Worm (Caenorhabditis elegans): ENCODE measurements around the gene T04H1.5.

The T04H1.5 gene

ce11 chrV:12251041-12251440, at the start of gene T04H1.5:
Gene T04H1.5 (plus strand): TSS chrV:12251341.
- TF ChIP-seq unc-62 (GFP tag; optimal IDR thresholded peaks at IDR 0.05): no peak

ce11 chrV:12208678-12209077, 42.5 kb upstream of the T04H1.5 start:
- no peak for TF ChIP-seq unc-62 (GFP tag; optimal IDR thresholded peaks at IDR 0.05)

ce11 chrV:12209951-12210350, 41.2 kb upstream of the T04H1.5 start:
- TF ChIP-seq unc-62 (GFP tag; optimal IDR thresholded peaks at IDR 0.05): no peak

ce11 chrV:12211090-12211489, 40.1 kb upstream of the T04H1.5 start:
- TF ChIP-seq unc-62 (GFP tag; optimal IDR thresholded peaks at IDR 0.05): no peak

- no peak for TF ChIP-seq unc-62 (GFP tag; optimal IDR thresholded peaks at IDR 0.05)
Measured at ce11 chrV:12213027-12213426, 38.1 kb upstream of the T04H1.5 start, which contains the start of gene vab-8. Gene vab-8 (plus strand): TSS chrV:12213327.

- TF ChIP-seq unc-62 (GFP tag; optimal IDR thresholded peaks at IDR 0.05): no peak
Measured at ce11 chrV:12233425-12233824, 17.7 kb upstream of the T04H1.5 start.

- TF ChIP-seq unc-62 (GFP tag; optimal IDR thresholded peaks at IDR 0.05): no peak
Measured at ce11 chrV:12234293-12235004, 16.7 kb upstream of the T04H1.5 start, which contains the start of gene myo-3. Gene myo-3 (minus strand): TSS chrV:12234343.

- no peak for TF ChIP-seq unc-62 (GFP tag; optimal IDR thresholded peaks at IDR 0.05)
Measured at ce11 chrV:12235502-12235901, 15.6 kb upstream of the T04H1.5 start.

ce11 chrV:12241126-12241525, 10.0 kb upstream of the T04H1.5 start, which contains the start of gene ttr-22:
Gene ttr-22 (plus strand): TSS chrV:12241426.
- no peak for TF ChIP-seq unc-62 (GFP tag; optimal IDR thresholded peaks at IDR 0.05)

- TF ChIP-seq unc-62 (GFP tag; optimal IDR thresholded peaks at IDR 0.05): no peak
Measured at ce11 chrV:12244980-12245742, 6.0 kb upstream of the T04H1.5 start, which contains the start of the genes T04H1.13, slfl-5 and rad-50. Gene T04H1.13 (minus strand): TSS chrV:12245030. Gene slfl-5 (minus strand): TSS chrV:12245044. Gene rad-50 (plus strand): TSS chrV:12245646.

ce11 chrV:12245777-12246452, 5.2 kb upstream of the T04H1.5 start:
- no peak for TF ChIP-seq unc-62 (GFP tag; optimal IDR thresholded peaks at IDR 0.05)

- TF ChIP-seq unc-62 (GFP tag; optimal IDR thresholded peaks at IDR 0.05): no peak
Measured at ce11 chrV:12252272-12252671, 1.1 kb downstream of the T04H1.5 start, which contains the start of gene lrx-1. Gene lrx-1 (plus strand): TSS chrV:12252572.

ce11 chrV:12255343-12255742, 4.2 kb downstream of the T04H1.5 start, which contains the start of gene T04H1.12:
Gene T04H1.12 (plus strand): TSS chrV:12255643.
- no peak for TF ChIP-seq unc-62 (GFP tag; optimal IDR thresholded peaks at IDR 0.05)

- no peak for TF ChIP-seq unc-62 (GFP tag; optimal IDR thresholded peaks at IDR 0.05)
Measured at ce11 chrV:12256398-12256797, 5.3 kb downstream of the T04H1.5 start, which contains the start of gene ugt-55. Gene ugt-55 (plus strand): TSS chrV:12256698.

- no peak for TF ChIP-seq unc-62 (GFP tag; optimal IDR thresholded peaks at IDR 0.05)
Measured at ce11 chrV:12258922-12259321, 7.8 kb downstream of the T04H1.5 start, which contains the start of gene ugt-56. Gene ugt-56 (plus strand): TSS chrV:12258982.

ce11 chrV:12261377-12261776, 10.2 kb downstream of the T04H1.5 start, which contains the start of gene tbb-6:
Gene tbb-6 (plus strand): TSS chrV:12261531.
- TF ChIP-seq unc-62 (GFP tag; optimal IDR thresholded peaks at IDR 0.05): no peak

All from whole organism, dauer.